Fruit fly (Drosophila melanogaster) whole organism, embryonic: ENCODE results near the gene CG5937.
A peak's percentile ranks its signal among the peaks of the same experiment; 100 is the strongest.

ENCODE experiments used
- ATbp ChIP-seq: fragments of 200-800 bp; sonication (Bioruptor generic); optimal IDR thresholded peaks from 2 replicates; lab custom pipeline; 2017; ENCODE audit warnings: missing biosample characterization, mild to moderate bottlenecking, missing genetic modification characterization, missing genetic modification reagents
- CG11695 ChIP-seq: fragments of 200-800 bp; sonication (Bioruptor generic); IDR thresholded peaks from 3 replicates; pipeline ENCODE4 v1.3.6; 2022; ENCODE audit warnings: missing biosample characterization, missing genetic modification characterization
- CG12391 ChIP-seq: fragments of 200-800 bp; sonication (Bioruptor generic); optimal IDR thresholded peaks from 3 replicates; lab custom pipeline; 2018; ENCODE audit warnings: missing biosample characterization, mild to moderate bottlenecking, missing genetic modification characterization, moderate library complexity
- CG12659 ChIP-seq: fragments of 200-800 bp; sonication (Bioruptor generic); optimal IDR thresholded peaks from 3 replicates; lab custom pipeline; 2017; ENCODE audit warnings: mild to moderate bottlenecking, missing biosample characterization, missing genetic modification reagents, missing genetic modification characterization
- CG13894 ChIP-seq: fragments of 200-800 bp; sonication (Bioruptor generic); optimal IDR thresholded peaks from 3 replicates; lab custom pipeline; 2018; ENCODE audit warnings: missing biosample characterization, mild to moderate bottlenecking, missing genetic modification characterization, moderate library complexity
- CG14050 ChIP-seq: fragments of 200-800 bp; sonication (Bioruptor generic); IDR thresholded peaks from 3 replicates; pipeline ENCODE4 v1.3.6; 2022; ENCODE audit warnings: missing biosample characterization, missing genetic modification characterization
- CG14667 ChIP-seq: fragments of 200-800 bp; sonication (Bioruptor generic); IDR thresholded peaks from 2 replicates; pipeline ENCODE4 v1.3.6; 2022; ENCODE audit warnings: missing biosample characterization, missing genetic modification characterization
- CG15011 ChIP-seq: fragments of 200-800 bp; sonication (Bioruptor generic); optimal IDR thresholded peaks from 3 replicates; lab custom pipeline; 2018; ENCODE audit warnings: missing biosample characterization, mild to moderate bottlenecking, missing genetic modification characterization
- CG15269 ChIP-seq: fragments of 200-800 bp; sonication (Bioruptor generic); optimal IDR thresholded peaks from 2 replicates; lab custom pipeline; 2018; ENCODE audit warnings: missing biosample characterization, mild to moderate bottlenecking, missing genetic modification characterization, moderate library complexity
- CG15514 ChIP-seq: fragments of 200-800 bp; sonication (Bioruptor generic); optimal IDR thresholded peaks from 3 replicates; lab custom pipeline; 2017; ENCODE audit warnings: missing biosample characterization, missing genetic modification characterization, mild to moderate bottlenecking, moderate library complexity, missing genetic modification reagents
- CG1647 ChIP-seq: fragments of 200-800 bp; sonication (Bioruptor generic); optimal IDR thresholded peaks from 3 replicates; lab custom pipeline; 2016; ENCODE audit warnings: missing biosample characterization, missing genetic modification characterization
- CG16863 ChIP-seq: fragments of 200-800 bp; sonication (Bioruptor generic); optimal IDR thresholded peaks from 3 replicates; lab custom pipeline; 2016; ENCODE audit warnings: missing biosample characterization, missing genetic modification characterization
- CG18476 ChIP-seq: fragments of 200-800 bp; sonication (Bioruptor generic); optimal IDR thresholded peaks from 2 replicates; lab custom pipeline; 2016; ENCODE audit warnings: missing biosample characterization, mild to moderate bottlenecking, missing genetic modification characterization
- CG2202 ChIP-seq: fragments of 200-800 bp; sonication (Bioruptor generic); optimal IDR thresholded peaks from 2 replicates; lab custom pipeline; 2018; ENCODE audit warnings: missing biosample characterization, mild to moderate bottlenecking, missing genetic modification characterization
- CG30431 ChIP-seq: fragments of 200-800 bp; sonication (Bioruptor generic); optimal IDR thresholded peaks from 2 replicates; lab custom pipeline; 2017; ENCODE audit warnings: missing biosample characterization, missing genetic modification characterization
- CG31224 ChIP-seq: fragments of 200-800 bp; sonication (Bioruptor generic); IDR thresholded peaks from 2 replicates; pipeline ENCODE4 v1.3.6; 2022; ENCODE audit warnings: missing biosample characterization, missing genetic modification characterization
- CG3407 ChIP-seq: fragments of 200-800 bp; sonication (Bioruptor generic); optimal IDR thresholded peaks from 2 replicates; lab custom pipeline; 2018; ENCODE audit warnings: missing biosample characterization, mild to moderate bottlenecking, missing genetic modification characterization
- CG3838 ChIP-seq: fragments of 200-800 bp; sonication (Bioruptor generic); optimal IDR thresholded peaks from 3 replicates; lab custom pipeline; 2016; ENCODE audit warnings: missing biosample characterization, missing genetic modification characterization
- CG4617 ChIP-seq: fragments of 200-800 bp; sonication (Bioruptor generic); optimal IDR thresholded peaks from 3 replicates; lab custom pipeline; 2016; ENCODE audit warnings: missing biosample characterization, missing genetic modification characterization, borderline replicate concordance
- CG6654 ChIP-seq: fragments of 200-800 bp; sonication (Bioruptor generic); optimal IDR thresholded peaks from 2 replicates; lab custom pipeline; 2017; ENCODE audit warnings: missing biosample characterization, mild to moderate bottlenecking, missing genetic modification characterization
- CG6683 ChIP-seq: fragments of 200-800 bp; sonication (Bioruptor generic); optimal IDR thresholded peaks from 2 replicates; lab custom pipeline; 2017; ENCODE audit warnings: missing biosample characterization, mild to moderate bottlenecking, missing genetic modification characterization, missing genetic modification reagents
- CG6765 ChIP-seq: fragments of 200-800 bp; sonication (Bioruptor generic); optimal IDR thresholded peaks from 3 replicates; lab custom pipeline; 2017; ENCODE audit warnings: missing biosample characterization, mild to moderate bottlenecking, missing genetic modification characterization
- CG7357 ChIP-seq: fragments of 200-800 bp; sonication (Bioruptor generic); IDR thresholded peaks from 3 replicates; pipeline ENCODE4 v1.3.6; 2022; ENCODE audit warnings: missing biosample characterization, missing genetic modification characterization
- CG8089 ChIP-seq: fragments of 200-800 bp; sonication (Bioruptor generic); optimal IDR thresholded peaks from 3 replicates; lab custom pipeline; 2016; ENCODE audit warnings: missing biosample characterization, missing genetic modification characterization
- CG8944 ChIP-seq: fragments of 200-800 bp; sonication (Bioruptor generic); optimal IDR thresholded peaks from 3 replicates; lab custom pipeline; 2016; ENCODE audit warnings: missing biosample characterization, missing genetic modification characterization
- CG9437 ChIP-seq: fragments of 200-800 bp; sonication (Bioruptor generic); optimal IDR thresholded peaks from 2 replicates; lab custom pipeline; 2018; ENCODE audit warnings: missing biosample characterization, mild to moderate bottlenecking, missing genetic modification characterization
- CG9727 ChIP-seq: fragments of 200-800 bp; sonication (Bioruptor generic); optimal IDR thresholded peaks from 3 replicates; lab custom pipeline; 2017; ENCODE audit warnings: missing biosample characterization, mild to moderate bottlenecking, missing genetic modification characterization
- D19A ChIP-seq: fragments of 200-800 bp; optimal IDR thresholded peaks from 3 replicates; lab custom pipeline; 2019; ENCODE audit warnings: missing biosample characterization, mild to moderate bottlenecking, missing genetic modification characterization, moderate library complexity
- HLHmδ ChIP-seq: fragments of 200-800 bp; sonication (Bioruptor generic); optimal IDR thresholded peaks from 2 replicates; lab custom pipeline; 2018; ENCODE audit warnings: missing biosample characterization, mild to moderate bottlenecking, missing genetic modification characterization, moderate library complexity
- Hand ChIP-seq: fragments of 200-800 bp; sonication (Bioruptor generic); optimal IDR thresholded peaks from 2 replicates; lab custom pipeline; 2017; ENCODE audit warnings: mild to moderate bottlenecking, missing biosample characterization, missing genetic modification reagents, missing genetic modification characterization
- NK7.1 ChIP-seq: fragments of 200-800 bp; sonication (Bioruptor generic); optimal IDR thresholded peaks from 3 replicates; lab custom pipeline; 2016; ENCODE audit warnings: missing biosample characterization, missing genetic modification characterization
- NfI ChIP-seq: fragments of 200-800 bp; sonication (Bioruptor generic); optimal IDR thresholded peaks from 3 replicates; lab custom pipeline; 2018; ENCODE audit warnings: missing biosample characterization, mild to moderate bottlenecking, missing genetic modification characterization, moderate library complexity
- Oli ChIP-seq: fragments of 200-800 bp; sonication (Bioruptor generic); optimal IDR thresholded peaks from 2 replicates; lab custom pipeline; 2018; ENCODE audit warnings: missing biosample characterization, mild to moderate bottlenecking, missing genetic modification characterization, moderate library complexity
- Rx ChIP-seq: fragments of 200-800 bp; sonication (Bioruptor generic); IDR thresholded peaks from 2 replicates; pipeline ENCODE4 v1.3.6; 2022; ENCODE audit warnings: missing biosample characterization, missing genetic modification characterization
- Xrp1 ChIP-seq: fragments of 200-800 bp; sonication (Bioruptor generic); IDR thresholded peaks from 2 replicates; pipeline ENCODE4 v1.3.6; 2022; ENCODE audit warnings: missing biosample characterization, missing genetic modification characterization
- az2 ChIP-seq: fragments of 200-800 bp; sonication (Bioruptor generic); optimal IDR thresholded peaks from 3 replicates; lab custom pipeline; 2016; ENCODE audit warnings: missing biosample characterization, missing genetic modification characterization
- crc ChIP-seq: fragments of 200-800 bp; sonication (Bioruptor generic); optimal IDR thresholded peaks from 2 replicates; lab custom pipeline; 2016; ENCODE audit warnings: missing biosample characterization, missing genetic modification characterization
- da ChIP-seq: fragments of 200-800 bp; sonication (Bioruptor generic); optimal IDR thresholded peaks from 2 replicates; lab custom pipeline; 2016; ENCODE audit warnings: missing biosample characterization, missing genetic modification characterization
- emc ChIP-seq: fragments of 200-800 bp; sonication (Bioruptor generic); optimal IDR thresholded peaks from 2 replicates; lab custom pipeline; 2016; ENCODE audit warnings: missing biosample characterization, missing genetic modification characterization
- ham ChIP-seq: fragments of 200-800 bp; sonication (Bioruptor generic); IDR thresholded peaks from 2 replicates; pipeline ENCODE4 v1.3.6; 2022; ENCODE audit warnings: missing biosample characterization, missing genetic modification characterization
- klu ChIP-seq: fragments of 200-800 bp; sonication (Bioruptor generic); IDR thresholded peaks from 2 replicates; pipeline ENCODE4 v1.3.6; 2022; ENCODE audit warnings: missing biosample characterization, missing genetic modification characterization
- lilli ChIP-seq: fragments of 200-800 bp; sonication (Bioruptor generic); optimal IDR thresholded peaks from 3 replicates; lab custom pipeline; 2016; ENCODE audit warnings: missing biosample characterization, missing genetic modification characterization
- lmd ChIP-seq: fragments of 200-800 bp; sonication (Bioruptor generic); IDR thresholded peaks from 2 replicates; pipeline ENCODE4 v1.3.6; 2022; ENCODE audit warnings: missing biosample characterization, missing genetic modification characterization
- lola ChIP-seq, 3 experiments: fragments of >200 bp in 2 of 3; fragments of 200-800 bp in 1 of 3; sonication (Bioruptor generic) in 1 of 3; optimal IDR thresholded peaks; 2 replicates each; lab custom pipeline; 2017 to 2019; ENCODE audit warnings: missing biosample characterization in 3 of 3, missing genetic modification characterization in 3 of 3, mild to moderate bottlenecking in 1 of 3, moderate library complexity in 1 of 3
- nom ChIP-seq: fragments of 200-800 bp; sonication (Bioruptor generic); optimal IDR thresholded peaks from 2 replicates; lab custom pipeline; 2017; ENCODE audit warnings: missing biosample characterization, missing genetic modification characterization, mild to moderate bottlenecking, moderate library complexity, missing genetic modification reagents
- p53 ChIP-seq: fragments of 200-800 bp; sonication (Bioruptor generic); optimal IDR thresholded peaks from 2 replicates; lab custom pipeline; 2016; ENCODE audit warnings: missing biosample characterization, missing genetic modification characterization
- prd ChIP-seq, 3 experiments: fragments of >200 bp in 2 of 3; fragments of 200-800 bp in 1 of 3; sonication (Bioruptor generic) in 1 of 3; optimal IDR thresholded peaks in 2 of 3; IDR thresholded peaks in 1 of 3; 2 replicates in 2 of 3; 3 replicates in 1 of 3; pipeline versions ENCODE4 v1.3.6 to Lab custom; 2017 to 2022; ENCODE audit warnings: missing biosample characterization in 1 of 3, missing genetic modification characterization in 1 of 3
- repo ChIP-seq: fragments of 200-800 bp; sonication (Bioruptor generic); optimal IDR thresholded peaks from 2 replicates; lab custom pipeline; 2016; ENCODE audit warnings: missing biosample characterization, missing genetic modification characterization
- sens ChIP-seq: fragments of 200-800 bp; sonication (Bioruptor generic); peaks from one replicate; lab custom pipeline; 2016; ENCODE audit warnings: missing biosample characterization, missing genetic modification characterization
- tin ChIP-seq: fragments of 200-800 bp; sonication (Bioruptor generic); optimal IDR thresholded peaks from 3 replicates; lab custom pipeline; 2016; ENCODE audit warnings: missing biosample characterization, missing genetic modification characterization
- zf30C ChIP-seq: fragments of 200-800 bp; sonication (Bioruptor generic); optimal IDR thresholded peaks from 3 replicates; lab custom pipeline; 2018; ENCODE audit warnings: missing biosample characterization, mild to moderate bottlenecking, missing genetic modification characterization

The CG5937 gene

dm6 chrX:6024638-6025037, 15.2 kb upstream of the CG5937 start (continued):
- TF ChIP-seq CG9437 (GFP tag; lab: Kevin White, UChicago), result no peak
- TF ChIP-seq CG13894 (tag; lab: Kevin White, UChicago), result no peak
- no peak for TF ChIP-seq CG31224 (GFP tag; lab: Robert Waterston, UW)
- no peak for TF ChIP-seq da (GFP tag; lab: Kevin White, UChicago)
- peak; percentile 70 for TF ChIP-seq zf30C
- TF ChIP-seq NK7.1 (GFP tag; lab: Kevin White, UChicago), result no peak
- peak; percentile 53 for TF ChIP-seq tin
- peak; percentile 23 for TF ChIP-seq CG4617 (GFP tag; lab: Kevin White, UChicago)
- peak; percentile 21 for TF ChIP-seq CG18476 (GFP tag; lab: Kevin White, UChicago)
- peak; percentile 55 for TF ChIP-seq repo
- TF ChIP-seq CG9727 (GFP tag; lab: Kevin White, UChicago), result peak; percentile 65
- no peak for TF ChIP-seq CG6765 (GFP tag; lab: Kevin White, UChicago)
- peak; percentile 43 for TF ChIP-seq CG14667 (GFP tag; lab: Robert Waterston, UW)
- TF ChIP-seq nom (GFP tag; lab: Kevin White, UChicago), result no peak
- peak; percentile 19 for TF ChIP-seq CG8944 (GFP tag; lab: Kevin White, UChicago)
- TF ChIP-seq HLHmδ (GFP tag; lab: Kevin White, UChicago), result no peak
- TF ChIP-seq ATbp (GFP tag; lab: Kevin White, UChicago), result peak; percentile 33
- peak; percentile 40 for TF ChIP-seq Rx (GFP tag; lab: Robert Waterston, UW)
- peak in 1 of 3 experiments; percentile 79 for TF ChIP-seq lola (GFP tag; optimal IDR thresholded peaks at IDR 0.05; lab: Kevin White, UChicago)
- no peak for TF ChIP-seq p53
- TF ChIP-seq lmd (GFP tag; lab: Robert Waterston, UW), result peak; percentile 55
- no peak for TF ChIP-seq crc (GFP tag; lab: Kevin White, UChicago)
- TF ChIP-seq Hand (GFP tag; lab: Kevin White, UChicago), result no peak
- no peak for TF ChIP-seq emc (GFP tag; lab: Kevin White, UChicago)
- TF ChIP-seq sens (GFP tag; lab: Kevin White, UChicago), result peak; percentile 93
- TF ChIP-seq CG3838 (GFP tag; lab: Kevin White, UChicago), result no peak
- TF ChIP-seq CG11695 (GFP tag; lab: Robert Waterston, UW), result no peak
- TF ChIP-seq CG14050 (GFP tag; lab: Robert Waterston, UW), result no peak
- TF ChIP-seq CG15269, result no peak
- TF ChIP-seq CG15011 (GFP tag; lab: Kevin White, UChicago), result no peak
- TF ChIP-seq prd (optimal IDR thresholded peaks at IDR 0.05; lab: Kevin White, UChicago), result no peak
- peak; percentile 56; the same call in 2 of the 3 replicates for TF ChIP-seq prd (GFP tag; IDR thresholded peaks at IDR 0.05; lab: Robert Waterston, UW)
- TF ChIP-seq D19A (tag; lab: Kevin White, UChicago), result peak; percentile 47
- no peak for TF ChIP-seq ham
- peak; percentile 47 for TF ChIP-seq CG16863 (GFP tag; lab: Kevin White, UChicago)
- TF ChIP-seq az2 (GFP tag; lab: Kevin White, UChicago), result peak; percentile 59
- TF ChIP-seq klu (GFP tag; lab: Robert Waterston, UW), result no peak
- no peak for TF ChIP-seq lilli (GFP tag; lab: Kevin White, UChicago)
- TF ChIP-seq CG1647, result no peak
- TF ChIP-seq CG15514 (GFP tag; lab: Kevin White, UChicago), result no peak
- peak; percentile 1 for TF ChIP-seq NfI (GFP tag; lab: Kevin White, UChicago)
- peak; percentile 48 for TF ChIP-seq CG30431 (GFP tag; lab: Kevin White, UChicago)
- TF ChIP-seq Xrp1 (GFP tag; lab: Robert Waterston, UW), result peak; percentile 75
- peak; percentile 31 for TF ChIP-seq CG6654
- TF ChIP-seq CG3407 (GFP tag; lab: Kevin White, UChicago), result peak; percentile 49
- no peak for TF ChIP-seq CG6683 (GFP tag; lab: Kevin White, UChicago)
- TF ChIP-seq CG2202, result peak; percentile 50
- peak; percentile 62 for TF ChIP-seq CG12391 (tag; lab: Kevin White, UChicago)
- peak; percentile 52 for TF ChIP-seq CG8089 (GFP tag; lab: Kevin White, UChicago)
- peak; percentile 5 for TF ChIP-seq CG12659
- TF ChIP-seq Oli (tag; lab: Kevin White, UChicago), result peak; percentile 58
- TF ChIP-seq CG7357, result no peak; the same call in 2 of the 3 replicates
